Worm (Caenorhabditis elegans): ENCODE results near the gene mltn-5.

DNA sequence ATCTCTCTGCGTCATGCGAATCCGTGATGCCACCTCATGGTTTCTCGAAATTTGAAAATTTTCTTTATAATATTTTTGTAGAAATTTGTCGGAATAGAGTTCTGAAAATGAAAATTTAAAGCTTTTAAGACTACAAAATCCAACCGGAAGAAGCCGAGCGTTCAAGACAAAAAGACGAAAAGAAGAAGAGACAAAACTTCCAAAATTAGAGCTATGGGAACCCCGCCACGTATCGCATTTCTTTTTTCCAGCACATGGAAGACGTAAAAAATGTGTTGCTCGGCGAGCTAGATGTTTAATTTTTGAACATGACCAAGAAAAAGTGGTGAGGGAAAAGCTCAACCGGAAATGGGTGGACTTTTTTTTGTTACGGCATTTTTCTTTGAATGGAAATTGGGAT, 23.0 kb upstream of the mltn-5 start, which contains the start of gene W02B8.1:
- no peak for TF ChIP-seq ama-1 (optimal IDR thresholded peaks at IDR 0.05)
- TF ChIP-seq flt-1 (GFP tag; IDR thresholded peaks at IDR 0.05), result no peak
- no peak for TF ChIP-seq F13C5.2 (tag; optimal IDR thresholded peaks at IDR 0.05)
- TF ChIP-seq scrt-1 (GFP tag; IDR thresholded peaks at IDR 0.05), result no peak
- TF ChIP-seq tra-4 (tag; optimal IDR thresholded peaks at IDR 0.05), result no peak
- no peak for TF ChIP-seq ceh-13 (GFP tag; optimal IDR thresholded peaks at IDR 0.05)
- no peak for TF ChIP-seq hmbx-1 (tag; optimal IDR thresholded peaks at IDR 0.05)
- no peak for TF ChIP-seq sea-1 (GFP tag; conservative IDR thresholded peaks at IDR 0.05)
